Worm (Caenorhabditis elegans) whole organism, L2 larva: Measurements from ENCODE around the gene F10C1.3.
A peak's percentile ranks its signal among the peaks of the same experiment; 100 is the strongest.

Experiments
- C34F6.9 ChIP-seq: fragments of 150-350 bp; optimal IDR thresholded peaks from 2 replicates; lab custom pipeline; 2014; ENCODE audit warnings: missing biosample characterization, missing genetic modification characterization
- F13H6.1 ChIP-seq: sonication (generic microtip); optimal IDR thresholded peaks from 2 replicates; lab custom pipeline; 2016; ENCODE audit warnings: missing genetic modification characterization, missing compliant biosample characterization
- R02D3.7 ChIP-seq: fragments of 150-350 bp; optimal IDR thresholded peaks from 2 replicates; lab custom pipeline; 2014; ENCODE audit warnings: missing biosample characterization, missing genetic modification characterization
- Y55F3AM.14 ChIP-seq: fragments of 200-800 bp; sonication (Bioruptor generic); optimal IDR thresholded peaks from 2 replicates; lab custom pipeline; 2018; ENCODE audit warnings: mild to moderate bottlenecking, missing genetic modification characterization, missing compliant biosample characterization
- ZK546.5 ChIP-seq: sonication (generic microtip); optimal IDR thresholded peaks from 2 replicates; lab custom pipeline; 2017; ENCODE audit warnings: missing biosample characterization, missing genetic modification characterization
- aly-2 ChIP-seq: fragments of 150-350 bp; optimal IDR thresholded peaks from 2 replicates; lab custom pipeline; 2014; ENCODE audit warnings: missing biosample characterization, missing genetic modification characterization
- ama-1 ChIP-seq: fragments of 150-350 bp; optimal IDR thresholded peaks from 2 replicates; lab custom pipeline; 2018; ENCODE audit warnings: inconsistent platforms
- blmp-1 ChIP-seq: sonication (generic microtip); optimal IDR thresholded peaks from 2 replicates; lab custom pipeline; 2017; ENCODE audit warnings: missing genetic modification characterization, mild to moderate bottlenecking, missing compliant biosample characterization, antibody characterized with exemption, moderate library complexity; ENCODE audit not compliant: insufficient read depth
- ceh-16 ChIP-seq: fragments of 150-350 bp; optimal IDR thresholded peaks from 2 replicates; lab custom pipeline; 2014; ENCODE audit warnings: missing biosample characterization, missing genetic modification characterization
- ceh-82 ChIP-seq: fragments of 150-350 bp; optimal IDR thresholded peaks from 2 replicates; lab custom pipeline; 2014; ENCODE audit warnings: missing biosample characterization, missing genetic modification characterization
- crh-2 ChIP-seq: sonication (generic microtip); optimal IDR thresholded peaks from 2 replicates; lab custom pipeline; 2017; ENCODE audit warnings: missing biosample characterization, missing genetic modification characterization
- dmd-4 ChIP-seq: sonication (generic microtip); optimal IDR thresholded peaks from 2 replicates; lab custom pipeline; 2017; ENCODE audit warnings: missing biosample characterization, missing genetic modification characterization
- egl-27 ChIP-seq: sonication (generic microtip); optimal IDR thresholded peaks from 3 replicates; lab custom pipeline; 2017; ENCODE audit warnings: missing biosample characterization, missing genetic modification reagents, missing genetic modification characterization
- elt-1 ChIP-seq: fragments of 150-350 bp; optimal IDR thresholded peaks from 2 replicates; lab custom pipeline; 2014; ENCODE audit warnings: missing biosample characterization, missing genetic modification characterization
- gmeb-1 ChIP-seq: fragments of 150-350 bp; optimal IDR thresholded peaks from 2 replicates; lab custom pipeline; 2014; ENCODE audit warnings: missing biosample characterization, missing genetic modification characterization
- lin-11 ChIP-seq: fragments of 150-350 bp; sonication (generic microtip); optimal IDR thresholded peaks from 2 replicates; lab custom pipeline; 2014; ENCODE audit warnings: missing biosample characterization, missing genetic modification characterization, inconsistent platforms, mixed read lengths
- lin-13 ChIP-seq: fragments of 150-350 bp; optimal IDR thresholded peaks from 2 replicates; lab custom pipeline; 2014; ENCODE audit warnings: missing biosample characterization, missing genetic modification reagents, missing genetic modification characterization
- lin-39 ChIP-seq: fragments of 150-350 bp; optimal IDR thresholded peaks from 2 replicates; lab custom pipeline; 2014; ENCODE audit warnings: missing biosample characterization, missing genetic modification reagents, missing genetic modification characterization
- lsy-2 ChIP-seq, 2 experiments: fragments of 150-350 bp in 1 of 2; sonication (generic microtip) in 1 of 2; optimal IDR thresholded peaks; 2 replicates each; lab custom pipeline; 2014 to 2017; ENCODE audit warnings: missing biosample characterization in 2 of 2, missing genetic modification characterization in 2 of 2
- mbf-1 ChIP-seq: sonication (generic microtip); optimal IDR thresholded peaks from 2 replicates; lab custom pipeline; 2017; ENCODE audit warnings: missing biosample characterization, missing genetic modification characterization
- mdl-1 ChIP-seq, 2 experiments: fragments of 150-350 bp in 1 of 2; sonication (generic microtip) in 1 of 2; optimal IDR thresholded peaks; 2 replicates each; lab custom pipeline; 2017; ENCODE audit warnings: missing biosample characterization in 2 of 2, missing genetic modification characterization in 2 of 2
- nhr-10 ChIP-seq: sonication (generic microtip); optimal IDR thresholded peaks from 2 replicates; lab custom pipeline; 2017; ENCODE audit warnings: missing biosample characterization, missing genetic modification characterization
- nhr-11 ChIP-seq: fragments of 150-350 bp; optimal IDR thresholded peaks from 2 replicates; lab custom pipeline; 2014; ENCODE audit warnings: missing biosample characterization, missing genetic modification characterization
- nhr-12 ChIP-seq: fragments of 150-350 bp; optimal IDR thresholded peaks from 2 replicates; lab custom pipeline; 2014; ENCODE audit warnings: missing biosample characterization, missing genetic modification characterization
- nhr-129 ChIP-seq: fragments of 150-350 bp; optimal IDR thresholded peaks from 2 replicates; lab custom pipeline; 2014; ENCODE audit warnings: missing biosample characterization, missing genetic modification characterization
- nhr-21 ChIP-seq: fragments of 150-350 bp; optimal IDR thresholded peaks from 2 replicates; lab custom pipeline; 2014; ENCODE audit warnings: missing biosample characterization, missing genetic modification characterization
- nhr-237 ChIP-seq: fragments of 150-350 bp; optimal IDR thresholded peaks from 2 replicates; lab custom pipeline; 2014; ENCODE audit warnings: missing biosample characterization, missing genetic modification characterization
- nhr-25 ChIP-seq: fragments of 150-350 bp; sonication (generic microtip); optimal IDR thresholded peaks from 3 replicates; lab custom pipeline; 2014; ENCODE audit warnings: missing biosample characterization, missing genetic modification characterization
- nhr-6 ChIP-seq: fragments of 150-350 bp; optimal IDR thresholded peaks from 2 replicates; lab custom pipeline; 2014; ENCODE audit warnings: missing biosample characterization, missing genetic modification characterization
- nhr-77 ChIP-seq: fragments of 150-350 bp; optimal IDR thresholded peaks from 2 replicates; lab custom pipeline; 2014; ENCODE audit warnings: missing biosample characterization, missing genetic modification characterization
- sem-4 ChIP-seq: fragments of 150-350 bp; optimal IDR thresholded peaks from 2 replicates; lab custom pipeline; 2014; ENCODE audit warnings: missing biosample characterization, missing genetic modification reagents, missing genetic modification characterization
- sma-9 ChIP-seq, 2 experiments: fragments of 150-350 bp in 1 of 2; sonication (generic microtip) in 1 of 2; optimal IDR thresholded peaks; 2 replicates each; lab custom pipeline; 2014 to 2016; ENCODE audit warnings: missing genetic modification characterization in 2 of 2, mild to moderate bottlenecking in 1 of 2, missing biosample characterization in 1 of 2, missing compliant biosample characterization in 1 of 2, missing genetic modification reagents in 1 of 2, moderate library complexity in 1 of 2
- snpc-4 ChIP-seq: fragments of 150-350 bp; optimal IDR thresholded peaks from 2 replicates; lab custom pipeline; 2014; ENCODE audit warnings: missing biosample characterization, missing genetic modification characterization
- unc-55 ChIP-seq: fragments of 150-350 bp; sonication (generic microtip); optimal IDR thresholded peaks from 3 replicates; lab custom pipeline; 2014; ENCODE audit warnings: missing biosample characterization, missing genetic modification reagents, missing genetic modification characterization
- unc-62 ChIP-seq: fragments of 150-350 bp; optimal IDR thresholded peaks from 2 replicates; lab custom pipeline; 2014; ENCODE audit warnings: missing biosample characterization, missing genetic modification reagents, missing genetic modification characterization
- zag-1 ChIP-seq: fragments of 150-350 bp; optimal IDR thresholded peaks from 2 replicates; lab custom pipeline; 2014; ENCODE audit warnings: missing biosample characterization, missing genetic modification characterization
- ztf-11 ChIP-seq: sonication (generic microtip); optimal IDR thresholded peaks from 2 replicates; lab custom pipeline; 2017; ENCODE audit warnings: missing biosample characterization, missing genetic modification characterization
- ztf-4 ChIP-seq: fragments of 150-350 bp; optimal IDR thresholded peaks from 2 replicates; lab custom pipeline; 2014; ENCODE audit warnings: missing biosample characterization, missing genetic modification characterization

F10C1.3 gene

DNA sequence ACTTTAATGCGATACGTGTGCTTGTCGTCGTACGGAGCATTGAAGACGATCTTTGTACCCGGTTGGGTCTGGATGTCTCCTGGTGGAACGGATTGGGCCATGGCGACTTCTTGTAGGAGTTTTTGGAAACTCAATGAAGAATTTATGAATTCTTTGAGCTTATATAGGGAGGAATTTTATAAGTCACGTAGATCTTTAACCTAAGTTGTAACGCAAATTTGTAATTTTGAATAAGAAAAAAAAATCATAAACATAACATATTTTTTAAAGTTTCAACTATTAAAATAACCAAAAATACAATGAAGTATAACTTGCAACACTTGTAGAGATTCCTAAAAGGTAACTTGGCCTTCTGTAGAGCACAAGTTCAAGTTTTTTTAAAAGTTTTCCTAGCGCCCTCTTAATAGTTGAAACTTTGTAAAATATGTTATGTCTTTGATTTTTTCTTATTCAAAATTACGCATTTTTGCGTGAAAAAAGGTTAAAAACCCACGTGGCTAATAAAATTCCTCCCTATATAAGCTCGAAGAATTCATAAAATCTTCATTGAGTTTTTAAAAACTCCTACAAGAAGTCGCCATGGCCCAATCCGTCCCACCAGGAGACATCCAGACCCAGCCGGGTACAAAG is 39.9 kb upstream of the F10C1.3 start, which contains the start of the genes msp-63 and msp-142:
Gene msp-63 (minus strand): TSS at position 101 of the 630 bp plus-strand sequence.
Gene msp-142 (plus strand): TSS at position 580 of the 630 bp plus-strand sequence.
- TF ChIP-seq ztf-11 (tag; lab: Kevin White, UChicago) (no peak), sma-9 (GFP tag; optimal IDR thresholded peaks at IDR 0.05; lab: Kevin White, UChicago) (no peak), sma-9 (tag; optimal IDR thresholded peaks at IDR 0.05; lab: Kevin White, UChicago) (no peak)
- TF ChIP-seq, all 48 proteins: peak for 0

DNA sequence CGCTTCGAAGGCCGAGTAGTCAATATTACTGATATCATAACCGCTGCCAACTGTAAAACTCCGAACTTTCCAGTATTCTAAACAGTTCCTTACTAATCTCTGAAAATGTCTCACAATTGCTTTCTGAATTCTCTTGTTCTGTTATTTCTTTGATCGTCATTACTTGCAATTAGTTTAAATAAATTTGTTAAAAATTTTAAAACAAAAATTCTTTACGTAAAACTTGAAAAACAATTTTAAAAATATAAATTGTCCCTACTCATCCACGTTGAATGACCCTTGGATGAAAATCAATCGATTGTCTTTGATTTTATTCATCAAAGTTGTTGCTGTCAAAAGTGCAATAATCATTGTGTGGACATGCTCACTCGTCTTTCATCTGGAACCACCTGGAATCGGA is 36.6 kb upstream of the F10C1.3 start, which contains the start of gene acdh-8:
Gene acdh-8 (plus strand): TSS at position 301 of the 400 bp plus-strand sequence.
- no peak for TF ChIP-seq nhr-21
- TF ChIP-seq Y55F3AM.14 (GFP tag; lab: Kevin White, UChicago), result no peak
- no peak for TF ChIP-seq nhr-10 (tag; lab: Kevin White, UChicago)
- no peak for TF ChIP-seq aly-2 (tag; lab: Kevin White, UChicago)
- no peak for TF ChIP-seq F13H6.1 (tag; lab: Kevin White, UChicago)
- TF ChIP-seq ama-1 (lab: Kevin White, UChicago), result no peak
- TF ChIP-seq nhr-25 (tag; lab: Kevin White, UChicago), result no peak
- TF ChIP-seq lin-13 (GFP tag; lab: Kevin White, UChicago), result no peak
- TF ChIP-seq ZK546.5 (tag; lab: Kevin White, UChicago), result no peak
- TF ChIP-seq nhr-77, result no peak
- TF ChIP-seq ceh-82 (tag; lab: Kevin White, UChicago), result no peak
- TF ChIP-seq egl-27 (tag; lab: Kevin White, UChicago), result no peak
- no peak for TF ChIP-seq unc-62 (GFP tag; lab: Kevin White, UChicago)
- no peak for TF ChIP-seq mdl-1 (tag; optimal IDR thresholded peaks at IDR 0.05; lab: Kevin White, UChicago)

DNA sequence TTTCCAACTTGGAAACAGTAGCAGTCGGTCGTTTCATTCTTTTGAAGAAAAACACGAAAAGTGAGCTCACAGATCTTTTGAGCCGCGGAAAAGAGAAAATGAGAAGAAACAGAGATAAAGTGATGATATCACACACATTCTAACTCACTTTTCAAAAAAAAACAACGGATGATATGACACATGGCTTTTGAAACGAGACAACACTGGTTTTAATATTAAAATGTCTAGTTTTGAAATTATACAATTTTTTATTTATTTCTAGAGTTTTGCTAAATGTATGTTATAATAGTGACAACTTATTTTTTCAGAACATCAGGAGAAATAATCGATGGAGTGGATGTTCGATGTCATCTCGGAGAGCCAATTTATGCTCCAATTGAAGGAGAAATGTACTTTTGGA is 34.9 kb upstream of the F10C1.3 start, which contains the start of gene K05F1.14:
Gene K05F1.14 (minus strand): TSS at position 101 of the 400 bp plus-strand sequence.
- TF ChIP-seq zag-1 (tag; lab: Kevin White, UChicago), result no peak
- TF ChIP-seq nhr-129 (tag; lab: Kevin White, UChicago), result no peak
- no peak for TF ChIP-seq nhr-11 (tag; lab: Kevin White, UChicago)
- TF ChIP-seq ZK546.5 (tag; lab: Kevin White, UChicago), result no peak
- no peak for TF ChIP-seq mdl-1 (tag; optimal IDR thresholded peaks at IDR 0.05; lab: Kevin White, UChicago)
- no peak for TF ChIP-seq sem-4
- TF ChIP-seq aly-2 (tag; lab: Kevin White, UChicago), result no peak
- no peak for TF ChIP-seq crh-2
- TF ChIP-seq R02D3.7, result no peak
- no peak for TF ChIP-seq ztf-4 (tag; lab: Kevin White, UChicago)

DNA sequence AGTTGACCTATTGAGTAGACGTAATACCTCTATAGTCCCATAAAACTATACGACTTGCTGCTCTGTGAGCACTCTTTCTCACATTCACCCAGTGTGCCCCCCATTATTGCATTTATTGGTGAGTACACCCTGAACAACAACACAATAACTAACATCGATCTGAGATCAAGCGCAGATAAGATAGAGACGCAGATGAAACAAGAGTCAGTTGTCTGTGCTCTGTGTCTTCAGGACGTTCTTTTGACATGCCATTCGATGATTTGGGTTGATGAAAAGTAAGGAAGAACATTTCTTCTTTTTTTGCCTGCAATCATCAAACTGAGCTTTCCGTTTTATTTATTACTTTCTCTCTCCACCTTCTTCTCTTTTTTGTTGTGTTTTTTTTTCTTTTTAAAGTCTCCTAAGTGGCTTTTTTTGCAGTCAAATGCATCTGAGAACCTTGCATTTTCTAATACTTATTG is 32.8 kb upstream of the F10C1.3 start, which contains the start of gene lect-2:
Gene lect-2 (plus strand): TSS at position 411 of the 461 bp plus-strand sequence.
- TF ChIP-seq nhr-6 (tag; lab: Kevin White, UChicago), result no peak
- no peak for TF ChIP-seq ceh-82 (tag; lab: Kevin White, UChicago)
- TF ChIP-seq lsy-2 (tag; optimal IDR thresholded peaks at IDR 0.05; lab: Kevin White, UChicago), result peak in 1 of 2 experiments; percentile 28
- no peak for TF ChIP-seq snpc-4 (tag; lab: Kevin White, UChicago)
- TF ChIP-seq ceh-16 (tag; lab: Kevin White, UChicago), result no peak
- TF ChIP-seq nhr-129 (tag; lab: Kevin White, UChicago), result peak; percentile 40
- TF ChIP-seq aly-2 (tag; lab: Kevin White, UChicago), result no peak
- TF ChIP-seq lin-11 (tag; lab: Kevin White, UChicago), result no peak
- TF ChIP-seq unc-62 (GFP tag; lab: Kevin White, UChicago), result no peak
- TF ChIP-seq elt-1 (tag; lab: Kevin White, UChicago), result peak; percentile 39
- TF ChIP-seq mbf-1, result no peak
- TF ChIP-seq sma-9 (GFP tag; optimal IDR thresholded peaks at IDR 0.05; lab: Kevin White, UChicago), result peak; percentile 65
- TF ChIP-seq sma-9 (tag; optimal IDR thresholded peaks at IDR 0.05; lab: Kevin White, UChicago), result no peak
- TF ChIP-seq ama-1 (lab: Kevin White, UChicago), result no peak
- TF ChIP-seq egl-27 (tag; lab: Kevin White, UChicago), result no peak
- no peak for TF ChIP-seq nhr-25 (tag; lab: Kevin White, UChicago)
- no peak for TF ChIP-seq nhr-77
- TF ChIP-seq lin-39 (tag; lab: Kevin White, UChicago), result no peak
- no peak for TF ChIP-seq blmp-1 (tag; lab: Kevin White, UChicago)
- no peak for TF ChIP-seq crh-2
- no peak for TF ChIP-seq dmd-4 (tag; lab: Kevin White, UChicago)
- peak; percentile 22 for TF ChIP-seq F13H6.1 (tag; lab: Kevin White, UChicago)
- TF ChIP-seq mdl-1 (tag; optimal IDR thresholded peaks at IDR 0.05; lab: Kevin White, UChicago), result no peak
- TF ChIP-seq zag-1 (tag; lab: Kevin White, UChicago), result no peak
- TF ChIP-seq ztf-4 (tag; lab: Kevin White, UChicago), result no peak
- TF ChIP-seq nhr-10 (tag; lab: Kevin White, UChicago), result no peak
- TF ChIP-seq unc-55 (GFP tag; lab: Kevin White, UChicago), result no peak
- TF ChIP-seq nhr-12, result no peak
- no peak for TF ChIP-seq nhr-237
- TF ChIP-seq C34F6.9 (tag; lab: Kevin White, UChicago), result peak; percentile 11
- TF ChIP-seq gmeb-1 (tag; lab: Kevin White, UChicago), result no peak
- TF ChIP-seq, all 48 proteins: peak for 6
